Fruit fly (Drosophila melanogaster) whole organism, embryonic: ENCODE measurements around the gene Prp16.

Experiments
- Aef1 ChIP-seq: fragments of 200-800 bp; sonication (Bioruptor generic); IDR thresholded peaks from 3 replicates; pipeline ENCODE4 v1.3.6; 2022; ENCODE audit warnings: missing biosample characterization, missing genetic modification characterization
- CG1024 ChIP-seq: fragments of 200-800 bp; sonication (Bioruptor generic); IDR thresholded peaks from 2 replicates; pipeline ENCODE4 v1.3.6; 2022; ENCODE audit warnings: missing biosample characterization, missing genetic modification characterization
- CG12104 ChIP-seq: fragments of 200-800 bp; sonication (Bioruptor generic); optimal IDR thresholded peaks from 3 replicates; lab custom pipeline; 2016; ENCODE audit warnings: missing biosample characterization, missing genetic modification characterization
- CG12391 ChIP-seq: fragments of 200-800 bp; sonication (Bioruptor generic); optimal IDR thresholded peaks from 3 replicates; lab custom pipeline; 2018; ENCODE audit warnings: missing biosample characterization, mild to moderate bottlenecking, missing genetic modification characterization, moderate library complexity
- CG13424 ChIP-seq: fragments of 200-800 bp; sonication (Bioruptor generic); optimal IDR thresholded peaks from 2 replicates; lab custom pipeline; 2019; ENCODE audit warnings: missing biosample characterization, mild to moderate bottlenecking, missing genetic modification characterization, moderate library complexity
- CG14710 ChIP-seq: fragments of 200-800 bp; sonication (Bioruptor generic); optimal IDR thresholded peaks from 3 replicates; lab custom pipeline; 2019; ENCODE audit warnings: missing biosample characterization, mild to moderate bottlenecking, missing genetic modification characterization, moderate library complexity
- CG15696 ChIP-seq: fragments of 200-800 bp; sonication (Bioruptor generic); optimal IDR thresholded peaks from 2 replicates; lab custom pipeline; 2019; ENCODE audit warnings: missing biosample characterization, mild to moderate bottlenecking, missing genetic modification characterization, moderate library complexity
- CG1602 ChIP-seq: fragments of 200-800 bp; sonication (Bioruptor generic); optimal IDR thresholded peaks from 3 replicates; lab custom pipeline; 2016; ENCODE audit warnings: missing biosample characterization, missing genetic modification characterization
- CG30020 ChIP-seq: fragments of 200-800 bp; optimal IDR thresholded peaks from 2 replicates; lab custom pipeline; 2019; ENCODE audit warnings: missing biosample characterization, mild to moderate bottlenecking, missing genetic modification characterization, moderate library complexity
- CG31441 ChIP-seq: fragments of 200-800 bp; sonication (Bioruptor generic); IDR thresholded peaks from 2 replicates; pipeline ENCODE4 v1.3.6; 2022; ENCODE audit warnings: missing biosample characterization, missing genetic modification characterization
- CG34422 ChIP-seq: fragments of 200-800 bp; sonication (Bioruptor generic); IDR thresholded peaks from 3 replicates; pipeline ENCODE4 v1.3.6; 2022; ENCODE audit warnings: missing biosample characterization, missing genetic modification characterization
- CG4424 ChIP-seq: fragments of 200-800 bp; sonication (Bioruptor generic); optimal IDR thresholded peaks from 3 replicates; lab custom pipeline; 2016; ENCODE audit warnings: missing biosample characterization, missing genetic modification characterization
- CG4820 ChIP-seq: fragments of 200-800 bp; sonication (Bioruptor generic); optimal IDR thresholded peaks from 3 replicates; lab custom pipeline; 2016; ENCODE audit warnings: missing biosample characterization, missing genetic modification characterization
- CG6689 ChIP-seq: fragments of 200-800 bp; sonication (Bioruptor generic); IDR thresholded peaks from 2 replicates; pipeline ENCODE4 v1.3.6; 2022; ENCODE audit warnings: missing biosample characterization, missing genetic modification characterization
- CG7271 ChIP-seq: fragments of 200-800 bp; sonication (Bioruptor generic); optimal IDR thresholded peaks from 2 replicates; lab custom pipeline; 2018; ENCODE audit warnings: missing biosample characterization, mild to moderate bottlenecking, missing genetic modification characterization, moderate library complexity
- CG7357 ChIP-seq: fragments of 200-800 bp; sonication (Bioruptor generic); IDR thresholded peaks from 3 replicates; pipeline ENCODE4 v1.3.6; 2022; ENCODE audit warnings: missing biosample characterization, missing genetic modification characterization
- CG7839 ChIP-seq: fragments of 200-800 bp; sonication (Bioruptor generic); optimal IDR thresholded peaks from 3 replicates; lab custom pipeline; 2018; ENCODE audit warnings: missing biosample characterization, mild to moderate bottlenecking, missing genetic modification characterization, moderate library complexity
- CG8388 ChIP-seq: fragments of 200-800 bp; sonication (Bioruptor generic); optimal IDR thresholded peaks from 2 replicates; lab custom pipeline; 2019; ENCODE audit warnings: missing biosample characterization, mild to moderate bottlenecking, missing genetic modification characterization, moderate library complexity
- CG9215 ChIP-seq: fragments of 200-800 bp; sonication (Bioruptor generic); IDR thresholded peaks from 2 replicates; pipeline ENCODE4 v1.3.6; 2022; ENCODE audit warnings: missing biosample characterization, missing genetic modification characterization
- Ets97D ChIP-seq: fragments of 200-800 bp; sonication (Bioruptor generic); optimal IDR thresholded peaks from 3 replicates; lab custom pipeline; 2016; ENCODE audit warnings: missing biosample characterization, missing genetic modification characterization
- Hey ChIP-seq: fragments of 200-800 bp; sonication (Bioruptor generic); optimal IDR thresholded peaks from 3 replicates; lab custom pipeline; 2018; ENCODE audit warnings: missing biosample characterization, mild to moderate bottlenecking, missing genetic modification characterization
- HmgZ ChIP-seq: fragments of 200-800 bp; sonication (Bioruptor generic); optimal IDR thresholded peaks from 2 replicates; lab custom pipeline; 2018; ENCODE audit warnings: missing biosample characterization, mild to moderate bottlenecking, missing genetic modification characterization
- Hsf ChIP-seq: fragments of 200-800 bp; sonication (Bioruptor generic); optimal IDR thresholded peaks from 3 replicates; lab custom pipeline; 2016; ENCODE audit warnings: missing biosample characterization, missing genetic modification characterization
- Mad ChIP-seq: fragments of 200-800 bp; sonication (Bioruptor generic); optimal IDR thresholded peaks from 2 replicates; lab custom pipeline; 2016; ENCODE audit warnings: missing biosample characterization, missing genetic modification characterization
- Max ChIP-seq: fragments of 200-800 bp; sonication (Bioruptor generic); optimal IDR thresholded peaks from 2 replicates; lab custom pipeline; 2016; ENCODE audit warnings: missing biosample characterization, mild to moderate bottlenecking, missing genetic modification characterization
- Opbp ChIP-seq: fragments of 200-800 bp; sonication (Bioruptor generic); IDR thresholded peaks from 3 replicates; pipeline ENCODE4 v1.3.6; 2022; ENCODE audit warnings: missing biosample characterization, missing genetic modification characterization; ENCODE audit not compliant: partially characterized antibody
- Pdp1 ChIP-seq, 2 experiments: fragments of 200-800 bp; sonication (Bioruptor generic); optimal IDR thresholded peaks; 3 replicates each; lab custom pipeline; 2016; ENCODE audit warnings: missing biosample characterization in 2 of 2, missing genetic modification characterization in 2 of 2, mild to moderate bottlenecking in 1 of 2, moderate library complexity in 1 of 2
- Rfx ChIP-seq: fragments of 200-800 bp; sonication (Bioruptor generic); IDR thresholded peaks from 2 replicates; pipeline ENCODE4 v1.3.6; 2022; ENCODE audit warnings: missing biosample characterization, missing genetic modification characterization
- Spps ChIP-seq: fragments of 200-800 bp; sonication (Bioruptor generic); optimal IDR thresholded peaks from 2 replicates; lab custom pipeline; 2018; ENCODE audit warnings: missing biosample characterization, mild to moderate bottlenecking, missing genetic modification characterization
- Taf1 ChIP-seq: fragments of 200-800 bp; sonication (Bioruptor generic); IDR thresholded peaks from 2 replicates; pipeline ENCODE4 v1.3.6; 2022; ENCODE audit warnings: missing biosample characterization, missing genetic modification characterization
- Xbp1 ChIP-seq: fragments of 200-800 bp; sonication (Bioruptor generic); optimal IDR thresholded peaks from 3 replicates; lab custom pipeline; 2016; ENCODE audit warnings: missing biosample characterization, mild to moderate bottlenecking, missing genetic modification characterization
- bab2 ChIP-seq: fragments of 200-800 bp; sonication (Bioruptor generic); optimal IDR thresholded peaks from 2 replicates; lab custom pipeline; 2016; ENCODE audit warnings: missing biosample characterization, missing genetic modification characterization
- bcd ChIP-seq: fragments of 200-800 bp; sonication (Bioruptor generic); optimal IDR thresholded peaks from 2 replicates; lab custom pipeline; 2017; ENCODE audit warnings: missing biosample characterization, mild to moderate bottlenecking, missing genetic modification characterization
- cato ChIP-seq: fragments of 200-800 bp; sonication (Bioruptor generic); optimal IDR thresholded peaks from 2 replicates; lab custom pipeline; 2016; ENCODE audit warnings: missing biosample characterization, missing genetic modification characterization, borderline replicate concordance
- crp ChIP-seq, 2 experiments: fragments of 200-800 bp; sonication (Bioruptor generic); optimal IDR thresholded peaks; 2 replicates in 1 of 2; 3 replicates in 1 of 2; lab custom pipeline; 2017; ENCODE audit warnings: missing biosample characterization in 2 of 2, missing genetic modification characterization in 2 of 2, mild to moderate bottlenecking in 1 of 2, moderate library complexity in 1 of 2
- cwo ChIP-seq: fragments of 200-800 bp; sonication (Bioruptor generic); optimal IDR thresholded peaks from 3 replicates; lab custom pipeline; 2017; ENCODE audit warnings: missing biosample characterization, missing genetic modification characterization, mild to moderate bottlenecking, moderate library complexity, missing genetic modification reagents
- fu2 ChIP-seq: fragments of 200-800 bp; sonication (Bioruptor generic); optimal IDR thresholded peaks from 2 replicates; lab custom pipeline; 2016; ENCODE audit warnings: missing biosample characterization, missing genetic modification characterization
- gfzf ChIP-seq: fragments of 200-800 bp; sonication (Bioruptor generic); optimal IDR thresholded peaks from 2 replicates; lab custom pipeline; 2016; ENCODE audit warnings: missing biosample characterization, mild to moderate bottlenecking, missing genetic modification characterization, moderate library complexity
- gsb-n ChIP-seq: fragments of 200-800 bp; sonication (Bioruptor generic); optimal IDR thresholded peaks from 3 replicates; lab custom pipeline; 2018; ENCODE audit warnings: missing biosample characterization, mild to moderate bottlenecking, missing genetic modification characterization
- kah ChIP-seq: fragments of 200-800 bp; sonication (Bioruptor generic); optimal IDR thresholded peaks from 2 replicates; lab custom pipeline; 2018; ENCODE audit warnings: missing biosample characterization, mild to moderate bottlenecking, missing genetic modification characterization
- lilli ChIP-seq: fragments of 200-800 bp; sonication (Bioruptor generic); optimal IDR thresholded peaks from 3 replicates; lab custom pipeline; 2016; ENCODE audit warnings: missing biosample characterization, missing genetic modification characterization
- mam ChIP-seq: fragments of 200-800 bp; sonication (Bioruptor generic); optimal IDR thresholded peaks from 3 replicates; lab custom pipeline; 2016; ENCODE audit warnings: missing biosample characterization, missing genetic modification characterization
- mld ChIP-seq: fragments of 200-800 bp; sonication (Bioruptor generic); IDR thresholded peaks from 3 replicates; pipeline ENCODE4 v1.3.6; 2022; ENCODE audit warnings: missing biosample characterization, missing genetic modification characterization; ENCODE audit not compliant: partially characterized antibody
- nerfin-2 ChIP-seq: fragments of 200-800 bp; sonication (Bioruptor generic); IDR thresholded peaks from 2 replicates; pipeline ENCODE4 v1.3.6; 2022; ENCODE audit warnings: missing biosample characterization, missing genetic modification characterization; ENCODE audit not compliant: partially characterized antibody
- pita ChIP-seq: fragments of 200-800 bp; sonication (Bioruptor generic); optimal IDR thresholded peaks from 2 replicates; lab custom pipeline; 2017; ENCODE audit warnings: missing biosample characterization, mild to moderate bottlenecking, missing genetic modification characterization
- pnt ChIP-seq: fragments of 200-800 bp; sonication (Bioruptor generic); optimal IDR thresholded peaks from 3 replicates; lab custom pipeline; 2016; ENCODE audit warnings: missing biosample characterization, missing genetic modification characterization
- pros ChIP-seq: fragments of 200-800 bp; sonication (Bioruptor generic); optimal IDR thresholded peaks from 3 replicates; lab custom pipeline; 2019; ENCODE audit warnings: missing biosample characterization, mild to moderate bottlenecking, missing genetic modification characterization, moderate library complexity
- seq ChIP-seq: fragments of 200-800 bp; sonication (Bioruptor generic); IDR thresholded peaks from 2 replicates; pipeline ENCODE4 v1.3.6; 2022; ENCODE audit warnings: missing biosample characterization, missing genetic modification characterization
- twi ChIP-seq: fragments of 200-800 bp; optimal IDR thresholded peaks from 2 replicates; lab custom pipeline; 2019; ENCODE audit warnings: missing biosample characterization, mild to moderate bottlenecking, missing genetic modification characterization, moderate library complexity

Prp16 gene

dm6 chrX:14242941-14243736 lies 42.0 kb downstream of the Prp16 start, which contains the start of gene CG32599 (continued):
- TF ChIP-seq bcd (GFP tag; lab: Kevin White, UChicago) (peak; percentile 9), gfzf (GFP tag; lab: Kevin White, UChicago) (peak; percentile 27), CG4820 (GFP tag; lab: Kevin White, UChicago) (peak; percentile 5), CG14710 (tag; lab: Kevin White, UChicago) (peak; percentile 40), CG12391 (peak; percentile 62), pita (GFP tag; lab: Kevin White, UChicago) (no peak), CG1602 (GFP tag; lab: Kevin White, UChicago) (peak; percentile 30), CG7839 (tag; lab: Kevin White, UChicago) (peak; percentile 46), mam (GFP tag; lab: Kevin White, UChicago) (no peak), Taf1 (GFP tag; lab: Robert Waterston, UW) (no peak), HmgZ (tag; lab: Kevin White, UChicago) (no peak), gsb-n (tag; lab: Kevin White, UChicago) (no peak), mld (GFP tag; lab: Robert Waterston, UW) (peak; percentile 50; the same call in 1 of the 3 replicates), Max (GFP tag; lab: Kevin White, UChicago) (no peak), CG30020 (tag; lab: Kevin White, UChicago) (peak; percentile 67), CG6689 (peak; percentile 62), fu2 (GFP tag; lab: Kevin White, UChicago) (no peak), CG31441 (GFP tag; lab: Robert Waterston, UW) (peak; percentile 59), lilli (GFP tag; lab: Kevin White, UChicago) (no peak), cato (GFP tag; lab: Kevin White, UChicago) (no peak), Hey (tag; lab: Kevin White, UChicago) (no peak), CG12104 (GFP tag; lab: Kevin White, UChicago) (peak; percentile 3), Aef1 (0 out of 3 replicates have a peak, but pooled peaks have one; percentile 23), CG1024 (peak; percentile 43; the same call in 1 of the 2 replicates), Mad (GFP tag; lab: Kevin White, UChicago) (no peak), CG4424 (GFP tag; lab: Kevin White, UChicago) (peak; percentile 7), Hsf (GFP tag; lab: Kevin White, UChicago) (no peak), CG8388 (GFP tag; lab: Kevin White, UChicago) (peak; percentile 36), Xbp1 (GFP tag; lab: Kevin White, UChicago) (peak; percentile 14), CG7357 (peak; percentile 73), pros (no peak), CG34422 (GFP tag; lab: Robert Waterston, UW) (0 out of 3 replicates have a peak, but pooled peaks have one; percentile 7), Opbp (GFP tag; lab: Robert Waterston, UW) (peak; percentile 41; the same call in 1 of the 3 replicates), nerfin-2 (GFP tag; lab: Robert Waterston, UW) (peak; percentile 61), kah (GFP tag; lab: Kevin White, UChicago) (no peak), Rfx (GFP tag; lab: Robert Waterston, UW) (peak; percentile 38), seq (GFP tag; lab: Robert Waterston, UW) (no peak), Ets97D (no peak), crp (GFP tag; optimal IDR thresholded peaks at IDR 0.05; lab: Kevin White, UChicago) (no peak), pnt (no peak), CG9215 (GFP tag; lab: Robert Waterston, UW) (no peak), CG7271 (tag; lab: Kevin White, UChicago) (peak; percentile 30), CG13424 (tag; lab: Kevin White, UChicago) (peak; percentile 52), CG15696 (tag; lab: Kevin White, UChicago) (peak; percentile 21), cwo (GFP tag; lab: Kevin White, UChicago) (no peak), bab2 (GFP tag; lab: Kevin White, UChicago) (no peak), Spps (tag; lab: Kevin White, UChicago) (no peak), Pdp1 (GFP tag; optimal IDR thresholded peaks at IDR 0.05; lab: Kevin White, UChicago) (no peak), twi (no peak)
